Fruit fly (Drosophila melanogaster): ENCODE results near the gene CG5854.

CG5854 gene

dm6 chr3R:23886270-23887095 lies 47.2 kb upstream of the CG5854 start (continued):
- TF ChIP-seq lilli (GFP tag; optimal IDR thresholded peaks at IDR 0.05) = peak; percentile 73
- TF ChIP-seq Ravus (GFP tag; IDR thresholded peaks at IDR 0.05) = 0 out of 2 replicates have a peak, but pooled peaks have one; percentile 37
- TF ChIP-seq pb (GFP tag; optimal IDR thresholded peaks at IDR 0.05) = peak; percentile 41
- TF ChIP-seq oc (tag; optimal IDR thresholded peaks at IDR 0.05) = peak; percentile 81
- TF ChIP-seq en (GFP tag; optimal IDR thresholded peaks at IDR 0.05) = peak; percentile 65
- no peak for TF ChIP-seq Sin3A (optimal IDR thresholded peaks at IDR 0.05)
- TF ChIP-seq CG15514 (GFP tag; optimal IDR thresholded peaks at IDR 0.05) = peak; percentile 29
- peak; percentile 80 for TF ChIP-seq pum (GFP tag; optimal IDR thresholded peaks at IDR 0.05)
- peak; percentile 42 for TF ChIP-seq CG12071 (GFP tag; optimal IDR thresholded peaks at IDR 0.05)
- TF ChIP-seq seq (GFP tag; IDR thresholded peaks at IDR 0.05) = no peak; the same call in 1 of the 2 replicates
- TF ChIP-seq repo (GFP tag; optimal IDR thresholded peaks at IDR 0.05) = peak; percentile 42
- TF ChIP-seq CG4820 (GFP tag; optimal IDR thresholded peaks at IDR 0.05) = peak; percentile 89
- TF ChIP-seq gro (GFP tag; optimal IDR thresholded peaks at IDR 0.05) = peak; percentile 6
- TF ChIP-seq so (GFP tag; IDR thresholded peaks at IDR 0.05) = peak; percentile 81; the same call in 2 of the 3 replicates
- peak; percentile 76; the same call in 2 of the 3 replicates for TF ChIP-seq ken (GFP tag; IDR thresholded peaks at IDR 0.05)
- TF ChIP-seq CG8944 (GFP tag; optimal IDR thresholded peaks at IDR 0.05) = peak; percentile 68
- peak; percentile 92 for TF ChIP-seq phol (tag; optimal IDR thresholded peaks at IDR 0.05)
- TF ChIP-seq zen (tag; optimal IDR thresholded peaks at IDR 0.05) = peak; percentile 95
- peak; percentile 3 for TF ChIP-seq CG7987 (GFP tag; optimal IDR thresholded peaks at IDR 0.05)
- no peak for TF ChIP-seq Dp (GFP tag; optimal IDR thresholded peaks at IDR 0.05)
- TF ChIP-seq CG30403 (GFP tag; optimal IDR thresholded peaks at IDR 0.05) = peak; percentile 88
- no peak for TF ChIP-seq abd-A (tag; optimal IDR thresholded peaks at IDR 0.05)
- 0 out of 3 replicates have a peak, but pooled peaks have one; percentile 11 for TF ChIP-seq Dbx (GFP tag; IDR thresholded peaks at IDR 0.05)
- TF ChIP-seq CG10431 (GFP tag; optimal IDR thresholded peaks at IDR 0.05) = peak; percentile 81
- TF ChIP-seq sr (GFP tag; IDR thresholded peaks at IDR 0.05) = no peak; the same call in 2 of the 3 replicates
- peak; percentile 77 for TF ChIP-seq onecut (GFP tag; IDR thresholded peaks at IDR 0.05)
- TF ChIP-seq nerfin-1 (tag; optimal IDR thresholded peaks at IDR 0.05) = peak; percentile 91
- TF ChIP-seq CG14965 (GFP tag; optimal IDR thresholded peaks at IDR 0.05; ENCODE audit: borderline replicate concordance) = no peak
- 0 out of 2 replicates have a peak, but pooled peaks have one; percentile 24 for TF ChIP-seq CG11085 (GFP tag; IDR thresholded peaks at IDR 0.05)
- TF ChIP-seq Xrp1 (GFP tag; IDR thresholded peaks at IDR 0.05) = peak; percentile 97
- peak; percentile 83 for TF ChIP-seq CG17385 (GFP tag; optimal IDR thresholded peaks at IDR 0.05)
- TF ChIP-seq CG15601 (tag; optimal IDR thresholded peaks at IDR 0.05) = peak; percentile 92
- TF ChIP-seq D19B (GFP tag; optimal IDR thresholded peaks at IDR 0.05) = no peak
- no peak for TF ChIP-seq CG6765 (GFP tag; optimal IDR thresholded peaks at IDR 0.05)
- no peak for TF ChIP-seq cg (GFP tag; optimal IDR thresholded peaks at IDR 0.05)
- TF ChIP-seq Hmx (GFP tag; optimal IDR thresholded peaks at IDR 0.05) = no peak
- TF ChIP-seq CG6689 (GFP tag; IDR thresholded peaks at IDR 0.05) = peak; percentile 89
- peak; percentile 72 for TF ChIP-seq Meics (GFP tag; optimal IDR thresholded peaks at IDR 0.05)
- TF ChIP-seq Usf (GFP tag; optimal IDR thresholded peaks at IDR 0.05) = peak; percentile 76
- TF ChIP-seq crol (GFP tag; IDR thresholded peaks at IDR 0.05) = no peak; the same call in 1 of the 2 replicates
- peak; percentile 74 for TF ChIP-seq CG4328 (GFP tag; optimal IDR thresholded peaks at IDR 0.05)
- TF ChIP-seq bigmax (GFP tag; optimal IDR thresholded peaks at IDR 0.05) = no peak
- TF ChIP-seq odd (GFP tag; optimal IDR thresholded peaks at IDR 0.05) = peak; percentile 82
- TF ChIP-seq trh (GFP tag; optimal IDR thresholded peaks at IDR 0.05) = peak; percentile 68
- TF ChIP-seq CG10979 (tag; optimal IDR thresholded peaks at IDR 0.05) = peak; percentile 97
- TF ChIP-seq org-1 (GFP tag; optimal IDR thresholded peaks at IDR 0.05) = peak; percentile 73
- TF ChIP-seq Jarid2 (GFP tag; optimal IDR thresholded peaks at IDR 0.05) = peak; percentile 54
- TF ChIP-seq CG17568 (GFP tag; optimal IDR thresholded peaks at IDR 0.05) = peak; percentile 66
- TF ChIP-seq CG5180 (GFP tag; optimal IDR thresholded peaks at IDR 0.05) = peak; percentile 76
